Worm (Caenorhabditis elegans): ENCODE data around the gene mak-2.

- TF ChIP-seq zim-3 (tag; optimal IDR thresholded peaks at IDR 0.05) (no peak), nhr-179 (tag; optimal IDR thresholded peaks at IDR 0.05) (no peak), ceh-100 (GFP tag; IDR thresholded peaks at IDR 0.05) (no peak), dpl-1 (GFP tag; optimal IDR thresholded peaks at IDR 0.05) (peak; percentile 81)
Observed at ce11 chrIV:874677-875076, 10.5 kb upstream of the mak-2 start, which contains the start of gene Y55F3BR.1.
